Fruit fly (Drosophila melanogaster): ENCODE data around the gene CG42811.

Gene CG42811

DNA sequence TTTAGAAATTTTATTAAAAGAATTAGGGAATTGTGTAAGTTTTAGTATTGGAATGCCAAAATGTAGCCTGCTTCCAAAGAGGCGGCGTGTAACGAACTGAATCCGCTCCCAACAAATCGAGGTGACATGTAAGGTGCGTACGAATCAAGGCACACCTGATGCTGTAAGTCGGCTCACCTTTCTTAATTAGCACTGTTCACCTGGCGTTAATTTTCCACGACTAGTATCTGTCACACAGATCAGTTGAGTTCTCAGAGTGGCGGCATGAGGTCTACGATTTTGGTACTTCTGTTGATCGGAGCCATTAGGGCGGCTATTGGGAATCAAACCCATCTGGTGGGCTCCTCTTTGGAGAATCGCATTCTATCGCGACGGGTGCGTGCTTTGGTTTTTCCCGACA lies 5.4 kb downstream of the CG42811 start, which contains the start of the genes CG5762 and CG33339:
Gene CG5762 (minus strand): TSS at position 101 of the 400 bp plus-strand sequence.
Gene CG33339 (plus strand): TSS at position 265 of the 400 bp plus-strand sequence.
- no peak for TF ChIP-seq psq (optimal IDR thresholded peaks at IDR 0.05)
- TF ChIP-seq CG8478 (optimal IDR thresholded peaks at IDR 0.05): no peak
- no peak for TF ChIP-seq pan (optimal IDR thresholded peaks at IDR 0.05)
- no peak for TF ChIP-seq usp (GFP tag; optimal IDR thresholded peaks at IDR 0.05)
- no peak for TF ChIP-seq Dll (optimal IDR thresholded peaks at IDR 0.05)
- TF ChIP-seq EcR (GFP tag; optimal IDR thresholded peaks at IDR 0.05): no peak

DNA sequence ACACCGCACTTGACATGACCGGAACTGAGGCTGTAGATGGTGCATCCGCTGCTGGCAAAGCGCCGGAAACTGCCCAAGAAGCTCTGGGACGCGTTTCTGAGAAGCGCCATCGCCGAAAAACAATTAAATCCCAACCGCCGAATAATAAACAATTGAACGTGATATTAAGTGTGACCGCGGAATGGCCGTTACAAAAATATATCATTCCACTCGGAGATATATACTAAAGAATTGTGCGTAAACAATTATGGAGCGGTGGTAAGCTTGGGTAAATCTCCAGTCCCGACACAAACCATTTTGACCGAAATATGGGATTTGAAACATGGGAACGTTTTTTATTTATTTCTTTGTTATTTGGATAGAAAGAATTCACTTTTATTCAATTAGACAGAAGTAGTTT lies 7.1 kb downstream of the CG42811 start, which contains the start of gene CG18528:
Gene CG18528 (minus strand): TSS at position 188 of the 400 bp plus-strand sequence.
- no peak for TF ChIP-seq usp (GFP tag; optimal IDR thresholded peaks at IDR 0.05)
- TF ChIP-seq EcR (GFP tag; optimal IDR thresholded peaks at IDR 0.05): no peak
- TF ChIP-seq pan (optimal IDR thresholded peaks at IDR 0.05): no peak
- TF ChIP-seq CG8478 (optimal IDR thresholded peaks at IDR 0.05): no peak
- TF ChIP-seq Dll (optimal IDR thresholded peaks at IDR 0.05): no peak
- no peak for TF ChIP-seq psq (optimal IDR thresholded peaks at IDR 0.05)

DNA sequence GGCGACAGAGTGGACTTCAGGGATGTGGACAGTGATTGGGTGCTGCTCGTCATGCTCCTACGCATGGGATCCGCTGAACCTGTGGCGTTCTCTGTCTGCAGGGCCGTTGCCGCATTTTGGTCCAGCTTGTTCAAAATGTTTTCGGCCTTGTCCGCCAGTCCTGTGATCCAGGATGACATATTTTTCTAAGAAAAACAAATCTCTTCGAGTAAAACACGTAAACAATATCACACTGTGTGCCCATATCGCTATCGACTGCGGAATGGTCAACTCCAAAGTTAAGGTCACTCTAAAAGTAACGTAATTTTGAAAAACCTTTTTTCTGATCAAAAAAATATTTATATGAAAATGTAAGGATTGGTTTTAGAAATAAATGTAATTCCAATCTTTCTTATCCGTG lies 9.3 kb downstream of the CG42811 start, which contains the start of gene Golgin84:
Gene Golgin84 (minus strand): TSS at position 241 of the 400 bp plus-strand sequence.
- TF ChIP-seq Dll (optimal IDR thresholded peaks at IDR 0.05) (no peak), usp (GFP tag; optimal IDR thresholded peaks at IDR 0.05) (no peak), EcR (GFP tag; optimal IDR thresholded peaks at IDR 0.05) (no peak), psq (optimal IDR thresholded peaks at IDR 0.05) (no peak), pan (optimal IDR thresholded peaks at IDR 0.05) (no peak), CG8478 (optimal IDR thresholded peaks at IDR 0.05) (no peak)

DNA sequence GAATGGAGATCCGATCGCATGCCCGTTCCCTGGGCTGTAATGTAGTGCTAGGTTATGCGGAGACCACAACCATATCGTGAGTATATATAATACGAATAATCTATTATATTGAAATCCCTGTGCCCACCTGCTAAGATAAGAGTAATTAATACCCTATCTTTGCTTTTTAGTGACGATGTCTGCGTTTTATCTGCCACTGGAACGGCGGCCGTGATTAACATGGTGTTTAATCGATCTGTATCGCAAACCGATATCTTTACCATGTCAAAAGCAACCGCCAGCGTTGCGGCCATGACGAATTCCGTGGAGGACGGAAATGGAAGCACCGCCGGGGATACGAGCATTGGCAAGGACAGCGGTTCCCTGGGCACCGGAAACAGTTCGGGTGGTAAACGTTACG lies 13.6 kb downstream of the CG42811 start:
- TF ChIP-seq CG8478 (optimal IDR thresholded peaks at IDR 0.05): no peak
- TF ChIP-seq EcR (GFP tag; optimal IDR thresholded peaks at IDR 0.05): no peak
- no peak for TF ChIP-seq psq (optimal IDR thresholded peaks at IDR 0.05)
- TF ChIP-seq pan (optimal IDR thresholded peaks at IDR 0.05): no peak
- no peak for TF ChIP-seq usp (GFP tag; optimal IDR thresholded peaks at IDR 0.05)
- no peak for TF ChIP-seq Dll (optimal IDR thresholded peaks at IDR 0.05)

DNA sequence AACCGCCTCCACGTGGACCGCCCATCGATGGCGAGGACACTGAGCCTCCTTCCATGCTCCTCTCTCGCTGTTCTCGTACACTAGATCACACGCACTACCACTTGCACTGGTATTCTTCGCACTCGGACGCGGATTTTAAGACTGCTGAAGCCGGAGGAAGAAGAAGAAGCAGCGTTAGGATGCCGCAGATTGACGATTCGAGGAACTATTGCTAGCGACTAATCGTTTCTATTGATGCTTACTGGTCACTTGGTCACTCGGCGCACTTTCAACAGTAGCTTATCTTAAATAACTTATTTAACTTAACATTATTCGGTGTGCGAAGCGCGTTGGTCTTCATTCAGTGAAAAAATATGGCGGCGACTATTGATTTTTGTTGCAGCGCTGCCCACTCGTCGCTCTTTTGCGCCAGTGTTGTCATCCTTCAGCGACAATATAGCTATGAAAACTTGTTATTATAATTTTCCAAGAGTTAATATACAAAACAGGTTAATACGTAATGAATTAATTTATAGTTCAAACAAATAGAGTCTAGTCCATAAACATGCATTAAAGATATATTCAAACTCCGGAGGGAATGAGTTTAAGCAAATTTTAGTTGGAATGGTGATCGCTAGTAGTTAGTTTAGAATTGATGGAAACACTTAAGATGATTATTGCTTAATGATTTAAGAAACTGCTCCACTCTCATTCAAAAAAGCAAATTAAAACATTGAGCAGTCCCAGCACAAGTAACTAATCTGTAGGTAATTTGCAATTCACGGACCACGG lies 18.4 kb downstream of the CG42811 start, which contains the start of the genes CG5746 and CG6454:
Gene CG5746 (minus strand): TSS at position 372 of the 771 bp plus-strand sequence.
Gene CG6454 (plus strand): TSS at position 763 of the 771 bp plus-strand sequence.
- no peak for TF ChIP-seq pan (optimal IDR thresholded peaks at IDR 0.05)
- TF ChIP-seq Dll (optimal IDR thresholded peaks at IDR 0.05): no peak
- TF ChIP-seq CG8478 (optimal IDR thresholded peaks at IDR 0.05): no peak
- TF ChIP-seq EcR (GFP tag; optimal IDR thresholded peaks at IDR 0.05): no peak
- TF ChIP-seq usp (GFP tag; optimal IDR thresholded peaks at IDR 0.05): no peak
- TF ChIP-seq psq (optimal IDR thresholded peaks at IDR 0.05): no peak

DNA sequence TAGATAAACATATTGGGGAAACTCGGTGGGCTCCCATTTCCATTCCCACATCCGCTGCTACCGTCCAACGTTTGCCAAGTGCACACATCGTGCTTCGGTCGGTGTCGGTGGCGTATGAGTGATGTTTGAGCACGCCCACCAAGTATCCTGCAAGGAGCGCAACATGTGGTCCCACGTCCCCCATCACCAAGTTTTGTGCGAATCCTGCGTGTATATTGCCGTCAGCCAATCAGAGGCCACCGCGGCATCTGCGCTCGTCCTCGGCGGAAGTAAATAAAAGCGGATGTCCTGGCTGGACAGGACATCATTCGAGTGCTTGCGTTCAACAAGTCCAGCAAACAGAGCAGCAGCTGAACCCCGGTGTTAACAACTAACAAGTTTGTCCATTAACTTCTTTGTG lies 25.8 kb downstream of the CG42811 start, which contains the start of gene Ms:
Gene Ms (plus strand): TSS at position 301 of the 400 bp plus-strand sequence.
- no peak for TF ChIP-seq CG8478 (optimal IDR thresholded peaks at IDR 0.05)

DNA sequence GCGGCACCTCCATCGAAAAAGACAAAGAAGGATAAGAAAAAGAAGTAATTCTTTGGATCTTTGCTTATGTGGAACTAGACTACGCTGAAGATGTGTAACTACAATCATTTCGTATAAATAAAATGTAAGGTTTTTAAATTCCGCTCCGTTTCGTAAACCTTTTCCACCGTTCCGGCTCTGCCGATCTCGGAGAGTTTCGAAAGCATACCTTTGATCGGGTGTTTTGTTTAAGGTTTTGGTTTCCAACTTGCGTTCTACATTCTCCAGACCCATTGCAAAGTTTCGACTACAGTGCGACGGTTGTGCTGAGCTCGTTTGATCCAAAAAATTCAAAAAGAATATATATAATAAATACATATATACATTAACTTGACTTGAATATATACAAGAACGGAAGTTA lies 30.4 kb downstream of the CG42811 start, which contains the start of gene CG6432:
Gene CG6432 (plus strand): TSS at position 301 of the 400 bp plus-strand sequence.
- no peak for TF ChIP-seq psq (optimal IDR thresholded peaks at IDR 0.05)
- TF ChIP-seq CG8478 (optimal IDR thresholded peaks at IDR 0.05): no peak
- TF ChIP-seq Dll (optimal IDR thresholded peaks at IDR 0.05): no peak
- TF ChIP-seq pan (optimal IDR thresholded peaks at IDR 0.05): no peak
- TF ChIP-seq EcR (GFP tag; optimal IDR thresholded peaks at IDR 0.05): no peak
- TF ChIP-seq usp (GFP tag; optimal IDR thresholded peaks at IDR 0.05): no peak

DNA sequence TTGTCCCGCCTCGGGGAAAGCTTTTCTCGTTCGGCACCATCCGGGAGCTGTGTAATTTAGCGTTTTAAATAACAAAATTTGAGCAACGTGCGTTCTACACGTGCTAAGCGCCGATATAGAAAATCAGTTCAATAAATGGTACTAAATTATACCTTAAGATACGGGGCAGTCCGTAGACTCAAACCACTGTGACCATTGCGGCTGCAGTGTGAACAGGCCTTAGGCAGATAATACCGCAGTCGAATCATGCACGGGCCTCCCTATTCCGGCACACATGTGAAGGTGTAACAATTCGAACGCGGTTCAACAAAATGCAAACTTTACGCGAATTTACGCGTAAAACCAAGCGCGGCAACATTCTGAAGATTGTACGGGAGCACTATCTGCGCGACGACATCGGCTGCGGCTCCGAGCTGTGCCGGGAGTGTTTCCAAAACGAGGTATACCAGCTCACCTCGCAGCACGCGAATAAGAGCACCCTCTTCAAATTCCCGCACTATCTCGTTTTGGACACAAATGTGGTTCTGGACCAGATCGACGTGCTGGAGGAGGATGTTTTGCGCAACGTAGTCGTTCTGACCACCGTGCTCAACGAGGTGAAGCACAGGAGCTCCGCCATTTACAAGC lies 33.7 kb downstream of the CG42811 start, which contains the start of the genes Rrp5 and Dis3:
Gene Rrp5 (minus strand): TSS at position 135 of the 627 bp plus-strand sequence.
Gene Dis3 (plus strand): TSS at position 252 of the 627 bp plus-strand sequence.
- TF ChIP-seq EcR (GFP tag; optimal IDR thresholded peaks at IDR 0.05) (no peak), pan (optimal IDR thresholded peaks at IDR 0.05) (no peak), CG8478 (optimal IDR thresholded peaks at IDR 0.05) (no peak), psq (optimal IDR thresholded peaks at IDR 0.05) (no peak), usp (GFP tag; optimal IDR thresholded peaks at IDR 0.05) (no peak), Dll (optimal IDR thresholded peaks at IDR 0.05) (no peak)

DNA sequence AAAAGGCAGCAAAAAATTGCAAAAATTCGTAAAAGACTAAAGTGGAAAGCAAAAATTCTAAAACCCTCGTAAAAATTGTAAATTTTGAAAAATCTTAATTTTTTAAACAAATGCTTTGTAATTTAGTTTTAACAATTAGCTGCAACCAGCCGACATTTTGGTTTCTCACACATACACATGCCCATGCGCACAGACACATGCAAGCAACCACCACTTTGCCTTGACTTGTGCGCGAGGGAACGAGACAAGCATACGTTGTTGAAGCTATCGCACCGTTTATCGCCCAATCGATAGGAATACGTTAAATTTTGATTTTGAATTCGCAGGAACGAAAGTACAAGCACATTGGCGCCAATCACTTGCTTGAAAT lies 46.7 kb downstream of the CG42811 start:
- TF ChIP-seq CG8478 (optimal IDR thresholded peaks at IDR 0.05) (peak; percentile 12), Dll (optimal IDR thresholded peaks at IDR 0.05) (no peak)

DNA sequence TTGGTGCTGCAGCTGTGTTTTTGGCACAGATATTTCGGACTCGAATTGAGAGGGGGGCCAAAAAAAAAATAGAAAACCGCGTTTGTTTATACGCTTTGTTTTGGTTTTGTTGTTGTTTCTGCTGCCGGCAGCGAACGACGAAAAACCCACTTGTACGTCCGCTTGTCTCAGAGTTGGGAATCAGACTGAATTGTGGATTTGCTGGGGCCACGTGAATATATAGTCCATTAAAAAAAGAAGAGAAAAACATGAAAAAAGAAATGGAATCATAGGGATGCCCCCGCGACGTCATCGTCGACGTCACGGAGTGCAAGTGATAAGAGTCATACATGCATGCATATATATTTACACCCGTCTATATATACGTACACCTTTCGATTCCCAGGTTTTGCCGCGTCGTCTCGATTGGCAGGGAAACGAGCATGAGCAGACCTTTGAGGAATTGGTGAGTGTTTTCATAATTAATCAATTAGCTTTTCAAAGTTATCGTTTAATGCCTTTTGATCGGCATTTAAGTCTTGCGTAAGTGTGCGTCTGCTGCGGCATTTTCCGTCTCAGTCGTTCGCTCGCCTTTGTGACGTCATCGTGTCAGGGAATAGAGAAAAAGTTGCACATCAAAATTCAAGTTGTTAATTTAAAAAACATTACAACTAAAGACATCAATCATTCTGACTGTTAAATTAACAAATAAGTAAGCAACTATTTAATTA lies 47.2 kb downstream of the CG42811 start:
- no peak for TF ChIP-seq CG8478 (optimal IDR thresholded peaks at IDR 0.05)
- no peak for TF ChIP-seq psq (optimal IDR thresholded peaks at IDR 0.05)
- TF ChIP-seq pan (optimal IDR thresholded peaks at IDR 0.05): no peak
- no peak for TF ChIP-seq EcR (GFP tag; optimal IDR thresholded peaks at IDR 0.05)
- no peak for TF ChIP-seq Dll (optimal IDR thresholded peaks at IDR 0.05)
- no peak for TF ChIP-seq usp (GFP tag; optimal IDR thresholded peaks at IDR 0.05)

DNA sequence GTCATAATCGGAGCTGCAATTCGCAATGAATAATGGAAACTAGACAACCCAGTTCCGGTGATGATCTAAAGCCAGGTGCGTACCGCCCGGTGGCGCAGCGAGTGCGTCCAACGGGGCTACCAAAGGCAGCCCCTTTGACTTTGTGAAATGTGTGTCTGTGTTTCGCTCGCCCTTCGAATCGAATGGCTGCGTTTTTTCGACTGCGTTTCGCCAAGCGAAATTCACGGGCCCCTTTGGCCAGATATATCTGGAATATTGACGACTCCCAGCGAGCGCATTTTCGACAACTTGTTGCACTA lies 48.0 kb downstream of the CG42811 start:
- TF ChIP-seq usp (GFP tag; optimal IDR thresholded peaks at IDR 0.05): no peak
- no peak for TF ChIP-seq pan (optimal IDR thresholded peaks at IDR 0.05)
- TF ChIP-seq EcR (GFP tag; optimal IDR thresholded peaks at IDR 0.05): no peak
- no peak for TF ChIP-seq psq (optimal IDR thresholded peaks at IDR 0.05)
- TF ChIP-seq CG8478 (optimal IDR thresholded peaks at IDR 0.05): no peak
- TF ChIP-seq Dll (optimal IDR thresholded peaks at IDR 0.05): no peak
